Worm (Caenorhabditis elegans): ENCODE measurements around the gene sra-36.

The sra-36 gene

ce11 chrII:4562503-4563000, 22.0 kb upstream of the sra-36 start, which contains the start of gene dao-2:
TSS of gene dao-2 (plus strand) at chrII:4562950.
- TF ChIP-seq nhr-28 (tag; optimal IDR thresholded peaks at IDR 0.05) (peak; percentile 16), hlh-11 (tag; optimal IDR thresholded peaks at IDR 0.05) (no peak)

ce11 chrII:4560068-4560467, 19.5 kb upstream of the sra-36 start, which contains the start of gene M03A1.8:
TSS of gene M03A1.8 (plus strand) at chrII:4560336.
- TF ChIP-seq unc-62 (GFP tag; optimal IDR thresholded peaks at IDR 0.05 in 1 of 2), result peak in 1 of 2 experiments; percentile 97
- no peak for TF ChIP-seq unc-62 (tag; optimal IDR thresholded peaks at IDR 0.05)
- no peak for TF ChIP-seq nhr-11 (tag; optimal IDR thresholded peaks at IDR 0.05)
- no peak for TF ChIP-seq skn-1 (tag; optimal IDR thresholded peaks at IDR 0.05)
- TF ChIP-seq aha-1 (tag), result peak; percentile 64

ce11 chrII:4557487-4557886, 17.0 kb upstream of the sra-36 start, which contains the start of gene M03A1.3:
TSS of gene M03A1.3 (plus strand) at chrII:4557787.
- no peak for TF ChIP-seq nhr-10 (tag; optimal IDR thresholded peaks at IDR 0.05)
- no peak for TF ChIP-seq tag-97 (GFP tag; IDR thresholded peaks at IDR 0.05)
- TF ChIP-seq vab-7 (GFP tag; IDR thresholded peaks at IDR 0.05), result no peak
- peak in 1 of 2 experiments; percentile 78 for TF ChIP-seq unc-62 (GFP tag; optimal IDR thresholded peaks at IDR 0.05 in 1 of 2)
- no peak for TF ChIP-seq unc-62 (tag; optimal IDR thresholded peaks at IDR 0.05)
- TF ChIP-seq mxl-3 (GFP tag; optimal IDR thresholded peaks at IDR 0.05), result no peak
- TF ChIP-seq snpc-4 (tag; optimal IDR thresholded peaks at IDR 0.05), result no peak
- no peak for TF ChIP-seq ceh-82 (tag; optimal IDR thresholded peaks at IDR 0.05)
- no peak for TF ChIP-seq nhr-111 (GFP tag; optimal IDR thresholded peaks at IDR 0.05)
- TF ChIP-seq nhr-6 (tag; optimal IDR thresholded peaks at IDR 0.05), result no peak
- TF ChIP-seq ceh-32 (tag; optimal IDR thresholded peaks at IDR 0.05; ENCODE audit: poor library complexity), result no peak
- TF ChIP-seq daf-16 (GFP tag; optimal IDR thresholded peaks at IDR 0.05), result no peak
- TF ChIP-seq daf-16 (tag; optimal IDR thresholded peaks at IDR 0.05), result peak; percentile 29
- no peak for TF ChIP-seq T20F7.1 (GFP tag; optimal IDR thresholded peaks at IDR 0.05)
- no peak for TF ChIP-seq lin-29 (GFP tag; IDR thresholded peaks at IDR 0.05)
- no peak for TF ChIP-seq madf-5 (GFP tag; IDR thresholded peaks at IDR 0.05)
- no peak for TF ChIP-seq ctbp-1 (GFP tag; IDR thresholded peaks at IDR 0.05)
- no peak for TF ChIP-seq aha-1 (tag)
- TF ChIP-seq set-16 (GFP tag; IDR thresholded peaks at IDR 0.05), result no peak

- peak; percentile 13 for TF ChIP-seq hlh-11 (tag; optimal IDR thresholded peaks at IDR 0.05)
- no peak for TF ChIP-seq nhr-11 (tag; optimal IDR thresholded peaks at IDR 0.05)
- TF ChIP-seq dmd-6 (GFP tag; IDR thresholded peaks at IDR 0.05), result peak; percentile 32; the same call in 1 of the 2 replicates
- TF ChIP-seq dve-1 (tag; optimal IDR thresholded peaks at IDR 0.05; ENCODE audit: insufficient read depth), result peak; percentile 48
- TF ChIP-seq daf-8 (GFP tag; IDR thresholded peaks at IDR 0.05), result no peak
- TF ChIP-seq daf-16 (GFP tag; optimal IDR thresholded peaks at IDR 0.05), result no peak
- TF ChIP-seq daf-16 (tag; optimal IDR thresholded peaks at IDR 0.05), result peak; percentile 43
- TF ChIP-seq hif-1 (tag; optimal IDR thresholded peaks at IDR 0.05), result peak in 1 of 2 experiments; percentile 56
- peak in 1 of 2 experiments; percentile 3 for TF ChIP-seq mdl-1 (tag; optimal IDR thresholded peaks at IDR 0.05)
Observed at ce11 chrII:4552088-4552487, 11.6 kb upstream of the sra-36 start.

ce11 chrII:4550783-4551182, 10.3 kb upstream of the sra-36 start, which contains the start of gene K07E1.1:
TSS of gene K07E1.1 (plus strand) at chrII:4551083.
- TF ChIP-seq dve-1 (tag; optimal IDR thresholded peaks at IDR 0.05; ENCODE audit: insufficient read depth), result no peak
- TF ChIP-seq Y48G9A.11 (GFP tag; IDR thresholded peaks at IDR 0.05), result no peak
- TF ChIP-seq nhr-6 (tag; optimal IDR thresholded peaks at IDR 0.05), result no peak
- no peak for TF ChIP-seq mdl-1 (tag; optimal IDR thresholded peaks at IDR 0.05)
- no peak for TF ChIP-seq Y75B8A.6 (GFP tag; IDR thresholded peaks at IDR 0.05)
- no peak for TF ChIP-seq tag-97 (GFP tag; IDR thresholded peaks at IDR 0.05)
- no peak for TF ChIP-seq saeg-2 (GFP tag; IDR thresholded peaks at IDR 0.05)

Data from whole organism, L4 larva.